Fruit fly (Drosophila melanogaster): ENCODE results near the gene Kap-alpha3.

The Kap-alpha3 gene

dm6 chr3R:9529913-9530312 lies 47.6 kb downstream of the Kap-alpha3 start (continued):
- TF ChIP-seq CG2678 (tag; optimal IDR thresholded peaks at IDR 0.05) (peak; percentile 8), MTF-1 (GFP tag; optimal IDR thresholded peaks at IDR 0.05; ENCODE audit: borderline replicate concordance) (no peak), pzg (GFP tag; optimal IDR thresholded peaks at IDR 0.05) (no peak), CG12391 (tag; optimal IDR thresholded peaks at IDR 0.05) (no peak), CG17385 (GFP tag; optimal IDR thresholded peaks at IDR 0.05) (peak; percentile 16), CG3281 (GFP tag; optimal IDR thresholded peaks at IDR 0.05) (peak; percentile 7), CG10979 (tag; optimal IDR thresholded peaks at IDR 0.05) (no peak), CG15601 (tag; optimal IDR thresholded peaks at IDR 0.05) (no peak), cwo (GFP tag; optimal IDR thresholded peaks at IDR 0.05) (peak; percentile 51), Nf-YB (GFP tag; optimal IDR thresholded peaks at IDR 0.05) (peak; percentile 14)

DNA sequence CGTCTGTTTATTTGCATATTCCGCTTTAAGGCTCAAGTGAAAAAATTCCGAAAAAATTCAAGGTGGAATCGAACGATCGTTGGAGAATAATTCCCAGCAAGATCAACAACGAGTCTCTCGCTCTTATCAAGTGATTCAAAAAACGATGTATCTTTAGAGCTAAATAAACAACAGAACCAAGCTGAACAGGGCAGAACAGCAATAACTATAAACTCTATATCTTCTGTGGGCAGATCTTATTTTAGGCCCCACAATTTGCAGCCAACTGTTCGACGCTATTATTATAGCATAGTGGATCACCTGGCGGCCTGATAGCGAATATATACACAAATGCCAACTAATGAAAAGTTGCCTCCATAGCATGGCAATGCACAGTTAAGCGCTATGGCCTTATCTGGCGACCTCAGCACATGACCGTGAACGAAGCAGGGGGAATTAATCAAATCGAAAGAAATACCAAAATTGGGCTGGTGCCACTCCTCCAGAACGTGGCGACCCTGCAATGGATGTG lies 48.1 kb downstream of the Kap-alpha3 start:
- TF ChIP-seq Ssrp (tag; optimal IDR thresholded peaks at IDR 0.05) (no peak), so (GFP tag; IDR thresholded peaks at IDR 0.05) (no peak), CG9215 (GFP tag; IDR thresholded peaks at IDR 0.05) (no peak), Atf6 (GFP tag; IDR thresholded peaks at IDR 0.05) (peak; percentile 45; the same call in 1 of the 2 replicates), lbe (GFP tag; optimal IDR thresholded peaks at IDR 0.05) (no peak), sqz (GFP tag; optimal IDR thresholded peaks at IDR 0.05) (no peak), sd (tag; optimal IDR thresholded peaks at IDR 0.05) (peak; percentile 69), schlank (tag; optimal IDR thresholded peaks at IDR 0.05) (peak; percentile 19), ash1 (GFP tag; optimal IDR thresholded peaks at IDR 0.05) (no peak), CG1529 (GFP tag; optimal IDR thresholded peaks at IDR 0.05) (no peak), CG3065 (GFP tag; optimal IDR thresholded peaks at IDR 0.05) (no peak), ATbp (GFP tag; optimal IDR thresholded peaks at IDR 0.05) (no peak), CG6175 (GFP tag; IDR thresholded peaks at IDR 0.05) (no peak), CG12071 (GFP tag; optimal IDR thresholded peaks at IDR 0.05) (no peak), CG2129 (GFP tag; IDR thresholded peaks at IDR 0.05; ENCODE audit: partially characterized antibody) (no peak), CG13624 (GFP tag; optimal IDR thresholded peaks at IDR 0.05) (peak; percentile 61), nerfin-1 (tag; optimal IDR thresholded peaks at IDR 0.05) (no peak), knrl (GFP tag; IDR thresholded peaks at IDR 0.05; ENCODE audit: partially characterized antibody) (no peak), CG8765 (GFP tag; IDR thresholded peaks at IDR 0.05) (no peak), PHDP (tag; optimal IDR thresholded peaks at IDR 0.05) (no peak), CG12659 (GFP tag; optimal IDR thresholded peaks at IDR 0.05) (no peak), slou (GFP tag; optimal IDR thresholded peaks at IDR 0.05) (no peak), ara (GFP tag; IDR thresholded peaks at IDR 0.05) (no peak), Abd-B (GFP tag; optimal IDR thresholded peaks at IDR 0.05) (no peak), CG32772 (GFP tag; IDR thresholded peaks at IDR 0.05) (no peak), Lim3 (GFP tag; IDR thresholded peaks at IDR 0.05) (no peak; the same call in 1 of the 2 replicates), ttk (GFP tag; IDR thresholded peaks at IDR 0.05) (no peak), gro (GFP tag; optimal IDR thresholded peaks at IDR 0.05) (no peak), CG1792 (GFP tag; optimal IDR thresholded peaks at IDR 0.05) (peak; percentile 20), hb (GFP tag; IDR thresholded peaks at IDR 0.05; ENCODE audit: partially characterized antibody) (no peak), h (optimal IDR thresholded peaks at IDR 0.05) (no peak), cato (GFP tag; optimal IDR thresholded peaks at IDR 0.05; ENCODE audit: borderline replicate concordance) (no peak), sug (tag; optimal IDR thresholded peaks at IDR 0.05) (peak; percentile 81), CG7357 (GFP tag; IDR thresholded peaks at IDR 0.05) (no peak), Poxn (GFP tag; IDR thresholded peaks at IDR 0.05) (no peak), Ets97D (GFP tag; optimal IDR thresholded peaks at IDR 0.05) (no peak), danr (GFP tag; IDR thresholded peaks at IDR 0.05) (no peak), CG10366 (GFP tag; IDR thresholded peaks at IDR 0.05) (no peak), CG17385 (GFP tag; optimal IDR thresholded peaks at IDR 0.05) (no peak), CG12769 (tag; optimal IDR thresholded peaks at IDR 0.05) (peak; percentile 62), ac (GFP tag; optimal IDR thresholded peaks at IDR 0.05) (no peak)

All from whole organism, embryonic.